Fruit fly (Drosophila melanogaster) whole organism, embryonic: ENCODE measurements around the gene Dhpr.

Source experiments
- Atf3 ChIP-seq: fragments of 200-800 bp; sonication (Bioruptor generic); optimal IDR thresholded peaks from 3 replicates; lab custom pipeline; 2016; ENCODE audit warnings: missing biosample characterization, missing genetic modification characterization
- CG11456 ChIP-seq: fragments of 200-800 bp; sonication (Bioruptor generic); IDR thresholded peaks from 3 replicates; pipeline ENCODE4 v1.3.6; 2022; ENCODE audit warnings: missing biosample characterization, missing genetic modification characterization
- CG11504 ChIP-seq: fragments of 200-800 bp; sonication (Bioruptor generic); optimal IDR thresholded peaks from 3 replicates; lab custom pipeline; 2019; ENCODE audit warnings: missing biosample characterization, mild to moderate bottlenecking, missing genetic modification characterization, moderate library complexity
- CG12071 ChIP-seq: fragments of 200-800 bp; sonication (Bioruptor generic); optimal IDR thresholded peaks from 3 replicates; lab custom pipeline; 2018; ENCODE audit warnings: missing biosample characterization, mild to moderate bottlenecking, missing genetic modification characterization
- CG12155 ChIP-seq: fragments of 200-800 bp; sonication (Bioruptor generic); optimal IDR thresholded peaks from 3 replicates; lab custom pipeline; 2016; ENCODE audit warnings: missing biosample characterization, missing genetic modification characterization
- CG12769 ChIP-seq: fragments of 200-800 bp; sonication (Bioruptor generic); optimal IDR thresholded peaks from 2 replicates; lab custom pipeline; 2019; ENCODE audit warnings: missing biosample characterization, mild to moderate bottlenecking, missing genetic modification characterization, moderate library complexity
- CG13775 ChIP-seq: fragments of 200-800 bp; sonication (Bioruptor generic); optimal IDR thresholded peaks from 3 replicates; lab custom pipeline; 2017; ENCODE audit warnings: missing biosample characterization, mild to moderate bottlenecking, missing genetic modification characterization
- CG14014 ChIP-seq: fragments of 200-800 bp; sonication (Bioruptor generic); IDR thresholded peaks from 2 replicates; pipeline ENCODE4 v1.3.6; 2022; ENCODE audit warnings: missing biosample characterization, missing genetic modification characterization
- CG14710 ChIP-seq: fragments of 200-800 bp; sonication (Bioruptor generic); optimal IDR thresholded peaks from 3 replicates; lab custom pipeline; 2019; ENCODE audit warnings: missing biosample characterization, mild to moderate bottlenecking, missing genetic modification characterization, moderate library complexity
- CG15269 ChIP-seq: fragments of 200-800 bp; sonication (Bioruptor generic); optimal IDR thresholded peaks from 2 replicates; lab custom pipeline; 2018; ENCODE audit warnings: missing biosample characterization, mild to moderate bottlenecking, missing genetic modification characterization, moderate library complexity
- CG17829 ChIP-seq: fragments of 200-800 bp; optimal IDR thresholded peaks from 2 replicates; lab custom pipeline; 2019; ENCODE audit warnings: missing biosample characterization, mild to moderate bottlenecking, missing genetic modification characterization, moderate library complexity
- CG1792 ChIP-seq: fragments of 200-800 bp; sonication (Bioruptor generic); optimal IDR thresholded peaks from 2 replicates; lab custom pipeline; 2016; ENCODE audit warnings: missing biosample characterization, missing genetic modification characterization
- CG2120 ChIP-seq: fragments of 200-800 bp; sonication (Bioruptor generic); optimal IDR thresholded peaks from 3 replicates; lab custom pipeline; 2016; ENCODE audit warnings: missing biosample characterization, missing genetic modification characterization
- CG8359 ChIP-seq: fragments of 200-800 bp; sonication (Bioruptor generic); optimal IDR thresholded peaks from 2 replicates; lab custom pipeline; 2017; ENCODE audit warnings: missing biosample characterization, mild to moderate bottlenecking, missing genetic modification characterization, borderline replicate concordance
- CG9876 ChIP-seq: fragments of 200-800 bp; sonication (Bioruptor generic); optimal IDR thresholded peaks from 2 replicates; lab custom pipeline; 2016; ENCODE audit warnings: missing biosample characterization, missing genetic modification characterization
- Camta ChIP-seq: fragments of 200-800 bp; sonication (Bioruptor generic); optimal IDR thresholded peaks from 2 replicates; lab custom pipeline; 2016; ENCODE audit warnings: missing biosample characterization, missing genetic modification characterization
- Chrac-16 ChIP-seq: fragments of 200-800 bp; sonication (Bioruptor generic); optimal IDR thresholded peaks from 3 replicates; lab custom pipeline; 2016; ENCODE audit warnings: missing biosample characterization, missing genetic modification characterization
- D ChIP-seq, 2 experiments: fragments of 200-800 bp in 1 of 2; fragments of >200 bp in 1 of 2; sonication (Bioruptor generic) in 1 of 2; optimal IDR thresholded peaks; 2 replicates in 1 of 2; 3 replicates in 1 of 2; lab custom pipeline; 2017; ENCODE audit warnings: mild to moderate bottlenecking in 1 of 2, missing biosample characterization in 1 of 2, missing genetic modification characterization in 1 of 2, missing genetic modification reagents in 1 of 2
- Dek ChIP-seq: fragments of 200-800 bp; sonication (Bioruptor generic); optimal IDR thresholded peaks from 3 replicates; lab custom pipeline; 2019; ENCODE audit warnings: missing biosample characterization, mild to moderate bottlenecking, missing genetic modification characterization, moderate library complexity
- Gug ChIP-seq: fragments of 200-800 bp; sonication (Bioruptor generic); IDR thresholded peaks from 4 replicates; pipeline ENCODE4 v1.3.6; 2022; ENCODE audit warnings: missing biosample characterization, missing genetic modification characterization
- HLH54F ChIP-seq: fragments of 200-800 bp; sonication (Bioruptor generic); optimal IDR thresholded peaks from 3 replicates; lab custom pipeline; 2016; ENCODE audit warnings: missing biosample characterization, missing genetic modification characterization
- HLHmδ ChIP-seq: fragments of 200-800 bp; sonication (Bioruptor generic); optimal IDR thresholded peaks from 2 replicates; lab custom pipeline; 2018; ENCODE audit warnings: missing biosample characterization, mild to moderate bottlenecking, missing genetic modification characterization, moderate library complexity
- NC2β ChIP-seq: fragments of 200-800 bp; sonication (Bioruptor generic); optimal IDR thresholded peaks from 2 replicates; lab custom pipeline; 2016; ENCODE audit warnings: missing biosample characterization, missing genetic modification characterization
- PHDP ChIP-seq: fragments of 200-800 bp; sonication (Bioruptor generic); optimal IDR thresholded peaks from 3 replicates; lab custom pipeline; 2018; ENCODE audit warnings: missing biosample characterization, mild to moderate bottlenecking, missing genetic modification characterization, moderate library complexity
- Sin3A ChIP-seq: fragments of >200 bp; optimal IDR thresholded peaks from 2 replicates; lab custom pipeline; 2018
- Spps ChIP-seq: fragments of 200-800 bp; sonication (Bioruptor generic); optimal IDR thresholded peaks from 2 replicates; lab custom pipeline; 2018; ENCODE audit warnings: missing biosample characterization, mild to moderate bottlenecking, missing genetic modification characterization
- Xbp1 ChIP-seq: fragments of 200-800 bp; sonication (Bioruptor generic); optimal IDR thresholded peaks from 3 replicates; lab custom pipeline; 2016; ENCODE audit warnings: missing biosample characterization, mild to moderate bottlenecking, missing genetic modification characterization
- Xrp1 ChIP-seq: fragments of 200-800 bp; sonication (Bioruptor generic); IDR thresholded peaks from 2 replicates; pipeline ENCODE4 v1.3.6; 2022; ENCODE audit warnings: missing biosample characterization, missing genetic modification characterization
- ara ChIP-seq: fragments of 200-800 bp; sonication (Bioruptor generic); IDR thresholded peaks from 2 replicates; pipeline ENCODE4 v1.3.6; 2022; ENCODE audit warnings: missing biosample characterization, missing genetic modification characterization
- az2 ChIP-seq: fragments of 200-800 bp; sonication (Bioruptor generic); optimal IDR thresholded peaks from 3 replicates; lab custom pipeline; 2016; ENCODE audit warnings: missing biosample characterization, missing genetic modification characterization
- chinmo ChIP-seq: fragments of 200-800 bp; sonication (Bioruptor generic); IDR thresholded peaks from 4 replicates; pipeline ENCODE4 v1.3.6; 2022; ENCODE audit warnings: missing biosample characterization, missing genetic modification characterization; ENCODE audit not compliant: partially characterized antibody
- chn ChIP-seq: fragments of 200-800 bp; sonication (Bioruptor generic); optimal IDR thresholded peaks from 2 replicates; lab custom pipeline; 2016; ENCODE audit warnings: missing biosample characterization, missing genetic modification characterization
- crc ChIP-seq: fragments of 200-800 bp; sonication (Bioruptor generic); optimal IDR thresholded peaks from 2 replicates; lab custom pipeline; 2016; ENCODE audit warnings: missing biosample characterization, missing genetic modification characterization
- dysf ChIP-seq: fragments of 200-800 bp; sonication (Bioruptor generic); IDR thresholded peaks from 3 replicates; pipeline ENCODE4 v1.3.6; 2022; ENCODE audit warnings: missing biosample characterization, missing genetic modification characterization
- ems ChIP-seq: fragments of 200-800 bp; sonication (Bioruptor generic); optimal IDR thresholded peaks from 3 replicates; lab custom pipeline; 2016; ENCODE audit warnings: missing biosample characterization, missing genetic modification characterization
- eve ChIP-seq, 2 experiments: fragments of >200 bp; optimal IDR thresholded peaks; 2 replicates each; lab custom pipeline; 2017; ENCODE audit warnings: missing biosample characterization in 2 of 2, missing genetic modification characterization in 2 of 2
- luna ChIP-seq: fragments of 200-800 bp; sonication (Bioruptor generic); optimal IDR thresholded peaks from 2 replicates; lab custom pipeline; 2016; ENCODE audit warnings: missing biosample characterization, missing genetic modification characterization
- nau ChIP-seq: fragments of 200-800 bp; sonication (Bioruptor generic); optimal IDR thresholded peaks from 3 replicates; lab custom pipeline; 2017; ENCODE audit warnings: missing biosample characterization, mild to moderate bottlenecking, missing genetic modification characterization, missing genetic modification reagents
- nom ChIP-seq: fragments of 200-800 bp; sonication (Bioruptor generic); optimal IDR thresholded peaks from 2 replicates; lab custom pipeline; 2017; ENCODE audit warnings: missing biosample characterization, missing genetic modification characterization, mild to moderate bottlenecking, moderate library complexity, missing genetic modification reagents
- phol ChIP-seq: fragments of 200-800 bp; sonication (Bioruptor generic); optimal IDR thresholded peaks from 3 replicates; lab custom pipeline; 2018; ENCODE audit warnings: missing biosample characterization, mild to moderate bottlenecking, missing genetic modification characterization, moderate library complexity
- pita ChIP-seq: fragments of 200-800 bp; sonication (Bioruptor generic); optimal IDR thresholded peaks from 2 replicates; lab custom pipeline; 2017; ENCODE audit warnings: missing biosample characterization, mild to moderate bottlenecking, missing genetic modification characterization
- seq ChIP-seq: fragments of 200-800 bp; sonication (Bioruptor generic); IDR thresholded peaks from 2 replicates; pipeline ENCODE4 v1.3.6; 2022; ENCODE audit warnings: missing biosample characterization, missing genetic modification characterization
- shn ChIP-seq: fragments of 200-800 bp; sonication (Bioruptor generic); optimal IDR thresholded peaks from 3 replicates; lab custom pipeline; 2016; ENCODE audit warnings: missing biosample characterization, missing genetic modification characterization
- sim ChIP-seq: fragments of 200-800 bp; sonication (Bioruptor generic); IDR thresholded peaks from 2 replicates; pipeline ENCODE4 v1.3.6; 2022; ENCODE audit warnings: missing biosample characterization, missing genetic modification characterization
- slbo ChIP-seq: fragments of 200-800 bp; sonication (Bioruptor generic); IDR thresholded peaks from 2 replicates; pipeline ENCODE4 v1.3.6; 2022; ENCODE audit warnings: missing biosample characterization, missing genetic modification characterization
- tna ChIP-seq: fragments of 200-800 bp; sonication (Bioruptor generic); IDR thresholded peaks from 2 replicates; pipeline ENCODE4 v1.3.6; 2022; ENCODE audit warnings: missing biosample characterization, missing genetic modification characterization; ENCODE audit not compliant: partially characterized antibody
- tup ChIP-seq: fragments of 200-800 bp; sonication (Bioruptor generic); optimal IDR thresholded peaks from 2 replicates; lab custom pipeline; 2016; ENCODE audit warnings: missing biosample characterization, mild to moderate bottlenecking, missing genetic modification characterization, moderate library complexity
- twi ChIP-seq: fragments of 200-800 bp; optimal IDR thresholded peaks from 2 replicates; lab custom pipeline; 2019; ENCODE audit warnings: missing biosample characterization, mild to moderate bottlenecking, missing genetic modification characterization, moderate library complexity
- zfh1 ChIP-seq: fragments of 200-800 bp; sonication (Bioruptor generic); IDR thresholded peaks from 3 replicates; pipeline ENCODE4 v1.3.6; 2022; ENCODE audit warnings: missing biosample characterization, missing genetic modification characterization

The Dhpr gene

DNA sequence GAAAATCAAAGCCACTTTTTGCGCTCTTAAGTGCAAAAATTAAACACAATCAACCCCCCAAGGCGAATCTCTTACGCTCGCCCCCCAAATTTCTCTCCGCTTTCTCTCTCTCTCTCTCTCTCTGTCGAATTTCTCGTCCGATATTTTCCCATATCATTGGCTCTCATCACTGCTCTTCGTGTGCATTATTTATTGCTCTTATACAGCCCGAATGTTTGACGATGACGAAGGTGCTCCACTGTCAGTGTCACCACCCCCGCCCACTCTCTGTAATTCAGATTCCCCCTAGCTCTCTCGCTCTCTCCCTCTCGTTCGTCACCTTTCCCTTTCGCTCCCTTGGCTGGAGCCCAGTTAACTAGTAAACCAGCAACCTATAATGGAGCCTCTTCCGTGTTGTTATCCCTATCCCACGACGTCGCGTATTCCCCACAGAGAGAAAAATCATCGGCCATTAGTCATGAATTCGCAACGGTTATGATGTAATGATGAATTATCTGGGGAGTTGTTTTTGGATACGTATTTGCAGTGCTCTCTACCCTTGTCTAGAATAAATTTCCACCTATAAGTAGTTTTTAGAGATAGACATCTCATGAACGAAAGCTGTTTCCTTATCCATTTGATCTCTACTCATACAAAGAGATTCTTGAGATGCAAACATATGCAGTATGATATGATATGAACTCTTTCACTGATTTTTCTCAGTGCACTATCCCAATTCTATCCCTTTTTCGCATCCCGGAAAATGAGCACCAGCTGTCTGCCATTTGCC is 6.5 kb upstream of the Dhpr start (continued):
- peak; percentile 70 for TF ChIP-seq phol
- no peak for TF ChIP-seq sim (GFP tag; lab: Robert Waterston, UW)
- TF ChIP-seq pita (GFP tag; lab: Kevin White, UChicago), result no peak
- TF ChIP-seq crc (GFP tag; lab: Kevin White, UChicago), result peak; percentile 70
- TF ChIP-seq CG15269 (tag; lab: Kevin White, UChicago), result peak; percentile 57
- TF ChIP-seq ara (GFP tag; lab: Robert Waterston, UW), result no peak
- no peak for TF ChIP-seq D (optimal IDR thresholded peaks at IDR 0.05; lab: Kevin White, UChicago)
- peak; percentile 50 for TF ChIP-seq D (GFP tag; optimal IDR thresholded peaks at IDR 0.05; lab: Kevin White, UChicago)
- TF ChIP-seq Spps (tag; lab: Kevin White, UChicago), result peak; percentile 6
- peak; percentile 66 for TF ChIP-seq luna (GFP tag; lab: Kevin White, UChicago)
- TF ChIP-seq chinmo (GFP tag; lab: Robert Waterston, UW), result peak; percentile 62; the same call in 1 of the 4 replicates
- peak; percentile 34 for TF ChIP-seq chn (GFP tag; lab: Kevin White, UChicago)
- TF ChIP-seq CG2120 (GFP tag; lab: Kevin White, UChicago), result peak; percentile 76
- no peak for TF ChIP-seq CG12071 (GFP tag; lab: Kevin White, UChicago)
- TF ChIP-seq tup (GFP tag; lab: Kevin White, UChicago), result no peak
- TF ChIP-seq Sin3A (lab: Kevin White, UChicago), result no peak
- peak; percentile 49 for TF ChIP-seq Xbp1 (GFP tag; lab: Kevin White, UChicago)
- TF ChIP-seq Chrac-16 (GFP tag; lab: Kevin White, UChicago), result peak; percentile 32
- TF ChIP-seq dysf (GFP tag; lab: Robert Waterston, UW), result peak; percentile 69
- peak; percentile 12 for TF ChIP-seq Dek (tag; lab: Kevin White, UChicago)
- peak; percentile 65 for TF ChIP-seq HLH54F (GFP tag; lab: Kevin White, UChicago)
- TF ChIP-seq CG14014, result peak; percentile 52; the same call in 1 of the 2 replicates
- peak in 1 of 2 experiments; percentile 86 for TF ChIP-seq eve (GFP tag; optimal IDR thresholded peaks at IDR 0.05; lab: Kevin White, UChicago)
- TF ChIP-seq Camta (GFP tag; lab: Kevin White, UChicago), result peak; percentile 65
- peak; percentile 4 for TF ChIP-seq CG8359 (GFP tag; lab: Kevin White, UChicago)
- TF ChIP-seq CG17829 (tag; lab: Kevin White, UChicago), result peak; percentile 35
- peak; percentile 62 for TF ChIP-seq slbo (GFP tag; lab: Robert Waterston, UW)
- TF ChIP-seq HLHmδ, result no peak
- no peak; the same call in 1 of the 2 replicates for TF ChIP-seq seq (GFP tag; lab: Robert Waterston, UW)
- no peak for TF ChIP-seq CG12155 (GFP tag; lab: Kevin White, UChicago)
- peak; percentile 46 for TF ChIP-seq CG14710
- TF ChIP-seq CG13775, result peak; percentile 43
- TF ChIP-seq Xrp1 (GFP tag; lab: Robert Waterston, UW), result peak; percentile 33; the same call in 1 of the 2 replicates
- peak; percentile 61 for TF ChIP-seq CG11504
- TF ChIP-seq CG11456 (GFP tag; lab: Robert Waterston, UW), result peak; percentile 66; the same call in 2 of the 3 replicates
- peak; percentile 47; the same call in 1 of the 3 replicates for TF ChIP-seq zfh1 (GFP tag; lab: Robert Waterston, UW)
- peak; percentile 27; the same call in 1 of the 4 replicates for TF ChIP-seq Gug
- peak; percentile 56 for TF ChIP-seq CG9876
- TF ChIP-seq az2 (GFP tag; lab: Kevin White, UChicago), result peak; percentile 21
- TF ChIP-seq nau (GFP tag; lab: Kevin White, UChicago), result peak; percentile 23
- TF ChIP-seq Atf3 (GFP tag; lab: Kevin White, UChicago), result peak; percentile 18
- TF ChIP-seq shn (GFP tag; lab: Kevin White, UChicago), result peak; percentile 54
- TF ChIP-seq PHDP (tag; lab: Kevin White, UChicago), result peak; percentile 27
- peak; percentile 34 for TF ChIP-seq CG1792 (GFP tag; lab: Kevin White, UChicago)
- TF ChIP-seq NC2β (GFP tag; lab: Kevin White, UChicago), result peak; percentile 46
- TF ChIP-seq CG12769 (tag; lab: Kevin White, UChicago), result peak; percentile 73
- no peak for TF ChIP-seq nom (GFP tag; lab: Kevin White, UChicago)
- TF ChIP-seq twi (tag; lab: Kevin White, UChicago), result peak; percentile 31
- no peak for TF ChIP-seq tna (GFP tag; lab: Robert Waterston, UW)
- peak; percentile 33 for TF ChIP-seq ems (GFP tag; lab: Kevin White, UChicago)
